Fruit fly (Drosophila melanogaster) Kc167 (cell line): ENCODE data around the gene Atg3.

Experiments used
- Sin3A ChIP-seq: fragments of >200 bp; optimal IDR thresholded peaks from 2 replicates; lab custom pipeline; 2018; ENCODE audit warnings: missing external identifiers
- psq ChIP-seq: fragments of >200 bp; optimal IDR thresholded peaks from 2 replicates; lab custom pipeline; 2017; ENCODE audit warnings: missing external identifiers

DNA sequence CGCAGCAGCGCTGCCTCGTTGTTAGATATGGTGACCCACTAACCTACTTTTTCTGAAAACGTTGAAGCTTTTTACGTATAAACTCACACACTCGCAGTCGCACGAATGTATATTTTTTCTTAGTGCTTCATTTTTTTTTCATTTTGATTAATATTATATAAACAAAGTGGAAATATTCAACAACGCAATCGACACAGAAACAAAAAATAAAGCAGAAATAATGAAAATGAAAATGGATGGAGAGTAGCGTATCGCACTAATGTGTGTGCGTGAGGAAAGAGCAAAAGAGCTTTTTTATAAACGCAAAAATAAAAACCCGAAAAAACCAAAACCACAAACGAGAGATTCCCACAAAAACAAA, 37.6 kb downstream of the Atg3 start:
- TF ChIP-seq psq (lab: Kevin White, UChicago) (no peak), Sin3A (lab: Kevin White, UChicago) (no peak)
